Worm (Caenorhabditis elegans) whole organism, L4/young adult: Measurements from ENCODE around the gene C14A11.9.

Experiments used
- W03F9.2 ChIP-seq: fragments of 150-350 bp; optimal IDR thresholded peaks from 2 replicates; lab custom pipeline; 2014; ENCODE audit warnings: missing biosample characterization, missing genetic modification characterization
- dao-5 ChIP-seq: sonication (generic microtip); optimal IDR thresholded peaks from 2 replicates; lab custom pipeline; 2016; ENCODE audit warnings: missing genotype, missing genetic modification characterization, moderate library complexity, missing compliant biosample characterization
- him-1 ChIP-seq: sonication (generic microtip); optimal IDR thresholded peaks from 2 replicates; lab custom pipeline; 2016; ENCODE audit warnings: missing genotype, missing genetic modification reagents, missing genetic modification characterization, missing compliant biosample characterization

DNA sequence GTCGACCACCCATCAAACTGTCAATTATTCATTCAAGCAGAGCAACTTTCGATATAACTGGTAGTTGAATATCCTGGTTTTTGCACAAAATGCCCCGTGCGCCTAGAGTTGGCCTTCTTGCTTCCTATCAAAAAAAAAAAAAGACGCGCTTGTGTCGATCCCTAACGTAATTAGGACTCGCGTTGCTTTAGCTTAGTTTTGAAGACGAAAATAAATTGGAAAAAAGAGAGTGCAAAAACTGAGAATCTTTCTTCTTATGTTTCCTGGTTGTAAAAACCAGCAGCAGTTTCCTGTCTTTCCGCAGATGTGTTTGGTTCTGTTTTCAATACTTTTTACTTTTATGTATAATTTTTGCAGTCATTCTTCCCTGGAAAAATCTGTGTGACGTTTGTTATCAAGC, 31.5 kb downstream of the C14A11.9 start:
- TF ChIP-seq him-1 (tag; lab: Kevin White, UChicago), result no peak
- no peak for TF ChIP-seq dao-5 (tag; lab: Kevin White, UChicago)
- no peak for TF ChIP-seq W03F9.2 (tag; lab: Kevin White, UChicago)
